Fruit fly (Drosophila melanogaster) S2 (cell line): ENCODE data around the gene CG8891.

ENCODE experiments used
- CG8478 ChIP-seq: fragments of >200 bp; optimal IDR thresholded peaks from 2 replicates; lab custom pipeline; 2018
- CTCF ChIP-seq, 2 experiments: fragments of >200 bp; optimal IDR thresholded peaks; 2 replicates each; lab custom pipeline; 2018

DNA sequence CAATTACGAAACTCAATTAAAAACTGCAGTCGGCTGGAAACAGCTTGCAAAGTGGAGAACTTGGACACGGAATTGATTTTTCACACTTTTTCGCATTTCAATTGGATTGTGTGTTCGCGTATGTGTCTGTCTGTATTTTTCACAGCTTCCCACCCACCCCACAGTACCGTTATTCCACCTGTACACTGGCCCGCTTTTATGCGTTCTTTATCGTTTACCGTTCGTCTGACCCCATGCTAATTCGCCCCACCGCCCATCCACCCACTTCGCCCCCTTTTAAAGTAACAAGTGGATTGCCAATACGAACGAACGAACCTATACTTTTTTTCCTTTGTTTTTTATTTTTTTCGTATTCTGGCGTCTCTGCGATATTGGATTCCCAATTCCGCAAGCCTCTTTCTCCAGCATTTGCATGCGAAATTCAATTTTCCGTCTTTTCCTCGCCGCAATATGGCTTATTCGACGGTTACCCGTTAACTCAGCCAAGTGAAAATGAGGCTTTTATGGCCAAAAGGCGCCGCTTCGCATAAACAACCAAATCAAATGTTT, 3.0 kb upstream of the CG8891 start:
- TF ChIP-seq CG8478 (lab: Kevin White, UChicago) (no peak), CTCF (optimal IDR thresholded peaks at IDR 0.05; lab: Kevin White, UChicago) (no peak)
